Fruit fly (Drosophila melanogaster) whole organism: ENCODE results near the gene CG9498.

Experiments used
- CG8478 ChIP-seq: fragments of >200 bp; optimal IDR thresholded peaks from 2 replicates; lab custom pipeline; 2018; ENCODE audit warnings: inconsistent platforms
- psq ChIP-seq: fragments of >200 bp; optimal IDR thresholded peaks from 2 replicates; lab custom pipeline; 2017

DNA sequence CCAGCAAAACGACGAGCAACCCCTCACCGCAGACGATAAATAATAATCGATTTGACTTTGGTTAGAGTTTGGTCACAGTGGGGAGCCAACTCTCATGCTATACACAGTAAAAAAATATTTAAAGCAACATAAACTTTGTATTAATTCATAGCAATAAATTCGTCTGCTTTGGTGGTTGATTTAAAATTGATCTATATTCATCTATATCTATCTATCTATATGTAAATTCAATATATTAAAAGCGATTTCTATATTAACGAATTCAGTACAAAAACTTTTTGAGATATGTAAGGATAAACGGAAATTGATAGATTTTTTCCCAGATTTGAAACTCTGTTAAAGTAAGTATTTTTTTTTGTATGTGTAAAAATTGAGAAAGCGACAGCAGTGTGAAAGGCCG is 41.0 kb downstream of the CG9498 start:
- TF ChIP-seq CG8478 (lab: Kevin White, UChicago) (no peak), psq (lab: Kevin White, UChicago) (no peak)
